Worm (Caenorhabditis elegans): ENCODE data around the gene mcm-5.

Gene mcm-5

ce11 chrIII:4321399-4321798 lies 30.3 kb upstream of the mcm-5 start, which contains the start of gene H38K22.7:
TSS of gene H38K22.7 (plus strand) at chrIII:4321699.
- TF ChIP-seq ceh-36 (tag; optimal IDR thresholded peaks at IDR 0.05) (no peak), aly-1 (tag; optimal IDR thresholded peaks at IDR 0.05) (no peak), flt-1 (GFP tag; IDR thresholded peaks at IDR 0.05) (no peak), ceh-13 (GFP tag; optimal IDR thresholded peaks at IDR 0.05) (no peak), hmg-4 (GFP tag; optimal IDR thresholded peaks at IDR 0.05) (no peak), hmbx-1 (tag; optimal IDR thresholded peaks at IDR 0.05) (no peak), tbx-11 (GFP tag; IDR thresholded peaks at IDR 0.05) (no peak), F13C5.2 (tag; optimal IDR thresholded peaks at IDR 0.05) (no peak), sea-1 (GFP tag; conservative IDR thresholded peaks at IDR 0.05) (no peak), B0310.2 (tag; optimal IDR thresholded peaks at IDR 0.05) (no peak), ets-7 (tag; optimal IDR thresholded peaks at IDR 0.05) (no peak), scrt-1 (GFP tag; IDR thresholded peaks at IDR 0.05) (no peak), tbx-37 (GFP tag; conservative IDR thresholded peaks at IDR 0.05) (no peak), tra-4 (tag; optimal IDR thresholded peaks at IDR 0.05) (no peak), pes-1 (GFP tag; IDR thresholded peaks at IDR 0.05) (no peak), ama-1 (optimal IDR thresholded peaks at IDR 0.05) (no peak)

- TF ChIP-seq hmbx-1 (tag; optimal IDR thresholded peaks at IDR 0.05) (no peak), ceh-36 (tag; optimal IDR thresholded peaks at IDR 0.05) (no peak), tbx-11 (GFP tag; IDR thresholded peaks at IDR 0.05) (no peak), sea-1 (GFP tag; conservative IDR thresholded peaks at IDR 0.05) (no peak), hnd-1 (tag; optimal IDR thresholded peaks at IDR 0.05) (no peak), hmg-4 (GFP tag; optimal IDR thresholded peaks at IDR 0.05) (no peak), B0310.2 (tag; optimal IDR thresholded peaks at IDR 0.05) (no peak), F13C5.2 (tag; optimal IDR thresholded peaks at IDR 0.05) (no peak), pes-1 (GFP tag; IDR thresholded peaks at IDR 0.05) (no peak), ceh-13 (GFP tag; optimal IDR thresholded peaks at IDR 0.05) (no peak), scrt-1 (GFP tag; IDR thresholded peaks at IDR 0.05) (no peak), tra-4 (tag; optimal IDR thresholded peaks at IDR 0.05) (no peak), ets-7 (tag; optimal IDR thresholded peaks at IDR 0.05) (no peak), aly-1 (tag; optimal IDR thresholded peaks at IDR 0.05) (no peak), tbx-37 (GFP tag; conservative IDR thresholded peaks at IDR 0.05) (no peak)
Observed at ce11 chrIII:4320113-4320512, 29.0 kb upstream of the mcm-5 start, which contains the start of gene H38K22.6. TSS of gene H38K22.6 (plus strand) at chrIII:4320413.

- TF ChIP-seq hnd-1 (tag; optimal IDR thresholded peaks at IDR 0.05) (no peak), pes-1 (GFP tag; IDR thresholded peaks at IDR 0.05) (no peak)
Observed at ce11 chrIII:4317065-4317752, 26.1 kb upstream of the mcm-5 start, which contains the start of gene tag-131. TSS of gene tag-131 (plus strand) at chrIII:4317702.

- TF ChIP-seq sea-1 (GFP tag; conservative IDR thresholded peaks at IDR 0.05), result no peak
- no peak for TF ChIP-seq scrt-1 (GFP tag; IDR thresholded peaks at IDR 0.05)
- TF ChIP-seq tbx-37 (GFP tag; conservative IDR thresholded peaks at IDR 0.05), result no peak
- TF ChIP-seq hnd-1 (tag; optimal IDR thresholded peaks at IDR 0.05), result no peak
- no peak for TF ChIP-seq tra-4 (tag; optimal IDR thresholded peaks at IDR 0.05)
- TF ChIP-seq ets-7 (tag; optimal IDR thresholded peaks at IDR 0.05), result no peak
- no peak for TF ChIP-seq flt-1 (GFP tag; IDR thresholded peaks at IDR 0.05)
- TF ChIP-seq F13C5.2 (tag; optimal IDR thresholded peaks at IDR 0.05), result no peak
- TF ChIP-seq hmbx-1 (tag; optimal IDR thresholded peaks at IDR 0.05), result no peak
- TF ChIP-seq ceh-13 (GFP tag; optimal IDR thresholded peaks at IDR 0.05), result no peak
- no peak for TF ChIP-seq hmg-4 (GFP tag; optimal IDR thresholded peaks at IDR 0.05)
- TF ChIP-seq tbx-11 (GFP tag; IDR thresholded peaks at IDR 0.05), result no peak
- TF ChIP-seq B0310.2 (tag; optimal IDR thresholded peaks at IDR 0.05), result no peak
- no peak for TF ChIP-seq ceh-36 (tag; optimal IDR thresholded peaks at IDR 0.05)
- TF ChIP-seq ama-1 (optimal IDR thresholded peaks at IDR 0.05), result no peak
Observed at ce11 chrIII:4314502-4314901, 23.4 kb upstream of the mcm-5 start.

- TF ChIP-seq sea-1 (GFP tag; conservative IDR thresholded peaks at IDR 0.05), result no peak
- no peak for TF ChIP-seq ama-1 (optimal IDR thresholded peaks at IDR 0.05)
- no peak for TF ChIP-seq aly-1 (tag; optimal IDR thresholded peaks at IDR 0.05)
- TF ChIP-seq B0310.2 (tag; optimal IDR thresholded peaks at IDR 0.05), result no peak
- TF ChIP-seq ets-7 (tag; optimal IDR thresholded peaks at IDR 0.05), result no peak
- no peak for TF ChIP-seq scrt-1 (GFP tag; IDR thresholded peaks at IDR 0.05)
- TF ChIP-seq tbx-11 (GFP tag; IDR thresholded peaks at IDR 0.05), result no peak
- no peak for TF ChIP-seq F13C5.2 (tag; optimal IDR thresholded peaks at IDR 0.05)
- TF ChIP-seq tra-4 (tag; optimal IDR thresholded peaks at IDR 0.05), result no peak
- no peak for TF ChIP-seq hmg-4 (GFP tag; optimal IDR thresholded peaks at IDR 0.05)
Observed at ce11 chrIII:4313061-4313962, 22.2 kb upstream of the mcm-5 start, which contains the start of the genes evl-14 and dcn-1. TSS of gene evl-14 (minus strand) at chrIII:4313128. TSS of gene dcn-1 (plus strand) at chrIII:4313912.

- TF ChIP-seq scrt-1 (GFP tag; IDR thresholded peaks at IDR 0.05) (no peak), ceh-13 (GFP tag; optimal IDR thresholded peaks at IDR 0.05) (no peak), B0310.2 (tag; optimal IDR thresholded peaks at IDR 0.05) (no peak), tra-4 (tag; optimal IDR thresholded peaks at IDR 0.05) (no peak), hnd-1 (tag; optimal IDR thresholded peaks at IDR 0.05) (no peak), aly-1 (tag; optimal IDR thresholded peaks at IDR 0.05) (no peak), pes-1 (GFP tag; IDR thresholded peaks at IDR 0.05) (no peak), hmg-4 (GFP tag; optimal IDR thresholded peaks at IDR 0.05) (no peak), ceh-36 (tag; optimal IDR thresholded peaks at IDR 0.05) (no peak), tbx-37 (GFP tag; conservative IDR thresholded peaks at IDR 0.05) (no peak), ama-1 (optimal IDR thresholded peaks at IDR 0.05) (no peak), tbx-11 (GFP tag; IDR thresholded peaks at IDR 0.05) (no peak), flt-1 (GFP tag; IDR thresholded peaks at IDR 0.05) (no peak), hmbx-1 (tag; optimal IDR thresholded peaks at IDR 0.05) (no peak), sea-1 (GFP tag; conservative IDR thresholded peaks at IDR 0.05) (no peak), ets-7 (tag; optimal IDR thresholded peaks at IDR 0.05) (no peak), F13C5.2 (tag; optimal IDR thresholded peaks at IDR 0.05) (no peak)
Observed at ce11 chrIII:4309303-4309702, 18.2 kb upstream of the mcm-5 start.
